Worm (Caenorhabditis elegans): ENCODE measurements around the gene vms-1.

ce11 chrIII:8099022-8099421 is 10.7 kb downstream of the vms-1 start, which contains the start of gene K06H7.1:
- TF ChIP-seq pha-4 (tag; optimal IDR thresholded peaks at IDR 0.05): no peak
- no peak for TF ChIP-seq ref-2 (tag; optimal IDR thresholded peaks at IDR 0.05)
- no peak for TF ChIP-seq ceh-2 (tag; optimal IDR thresholded peaks at IDR 0.05)
- no peak for TF ChIP-seq rnt-1 (tag; optimal IDR thresholded peaks at IDR 0.05)
- no peak for TF ChIP-seq ceh-34 (tag; optimal IDR thresholded peaks at IDR 0.05)
- TF ChIP-seq unc-55 (GFP tag; optimal IDR thresholded peaks at IDR 0.05): no peak
- TF ChIP-seq pax-1 (tag; optimal IDR thresholded peaks at IDR 0.05): no peak
